Worm (Caenorhabditis elegans) whole organism, L4 larva: ENCODE data around the gene hdl-2.
A peak's percentile ranks its signal among the peaks of the same experiment; 100 is the strongest.

Source experiments
- F49E8.2 ChIP-seq: sonication (generic microtip); optimal IDR thresholded peaks from 2 replicates; lab custom pipeline; 2016; ENCODE audit warnings: missing compliant biosample characterization, mild to moderate bottlenecking, missing genetic modification characterization, borderline replicate concordance
- R02D3.7 ChIP-seq: fragments of 150-350 bp; sonication (generic microtip); optimal IDR thresholded peaks from 3 replicates; lab custom pipeline; 2014; ENCODE audit warnings: missing biosample characterization, missing genetic modification characterization
- Y48G9A.11 ChIP-seq: fragments of 200-800 bp; sonication (Bioruptor generic); IDR thresholded peaks from 2 replicates; pipeline ENCODE4 v1.3.6; 2022; ENCODE audit warnings: missing genetic modification reagents, missing genetic modification characterization, missing compliant biosample characterization
- Y5F2A.4 ChIP-seq: fragments of 200-800 bp; sonication (Bioruptor generic); optimal IDR thresholded peaks from 2 replicates; lab custom pipeline; 2018; ENCODE audit warnings: mild to moderate bottlenecking, missing genetic modification characterization, missing compliant biosample characterization
- Y75B8A.6 ChIP-seq: fragments of 200-800 bp; sonication (Bioruptor generic); IDR thresholded peaks from 2 replicates; pipeline ENCODE4 v1.3.6; 2022; ENCODE audit warnings: missing genetic modification reagents, missing genetic modification characterization, missing compliant biosample characterization
- ZK337.2 ChIP-seq: fragments of 200-800 bp; sonication (Bioruptor generic); IDR thresholded peaks from 2 replicates; pipeline ENCODE4 v1.3.6; 2022; ENCODE audit warnings: missing genetic modification reagents, missing genetic modification characterization, missing compliant biosample characterization
- ZK546.5 ChIP-seq, 2 experiments: sonication (generic microtip); optimal IDR thresholded peaks; 2 replicates each; lab custom pipeline; 2017; ENCODE audit warnings: missing biosample characterization in 2 of 2, missing genetic modification characterization in 2 of 2
- aly-2 ChIP-seq: sonication (generic microtip); optimal IDR thresholded peaks from 2 replicates; lab custom pipeline; 2018; ENCODE audit warnings: missing biosample characterization, missing genetic modification characterization
- arid-1 ChIP-seq: fragments of 200-800 bp; sonication (Bioruptor generic); conservative IDR thresholded peaks from 2 replicates; pipeline ENCODE4 v1.3.6; 2022; ENCODE audit warnings: missing genetic modification reagents, missing genetic modification characterization, missing compliant biosample characterization
- ceh-32 ChIP-seq: sonication (generic microtip); optimal IDR thresholded peaks from 2 replicates; lab custom pipeline; 2016; ENCODE audit warnings: mild to moderate bottlenecking, missing genetic modification characterization, missing compliant biosample characterization; ENCODE audit not compliant: poor library complexity
- ceh-62 ChIP-seq: sonication (generic microtip); optimal IDR thresholded peaks from 2 replicates; lab custom pipeline; 2017; ENCODE audit warnings: missing biosample characterization, missing genetic modification characterization
- ctbp-1 ChIP-seq: fragments of 200-800 bp; sonication (Bioruptor generic); IDR thresholded peaks from 2 replicates; pipeline ENCODE4 v1.3.6; 2022; ENCODE audit warnings: missing genetic modification reagents, missing genetic modification characterization, missing compliant biosample characterization
- daf-19 ChIP-seq: fragments of 200-800 bp; sonication (Bioruptor generic); conservative IDR thresholded peaks from 2 replicates; pipeline ENCODE4 v1.3.6; 2022; ENCODE audit warnings: missing genetic modification characterization, missing compliant biosample characterization
- daf-8 ChIP-seq: fragments of 200-800 bp; sonication (Bioruptor generic); IDR thresholded peaks from 2 replicates; pipeline ENCODE4 v1.3.6; 2022; ENCODE audit warnings: missing genetic modification characterization, missing compliant biosample characterization
- dmd-6 ChIP-seq: fragments of 200-800 bp; sonication (Bioruptor generic); IDR thresholded peaks from 2 replicates; pipeline ENCODE4 v1.3.6; 2022; ENCODE audit warnings: missing genetic modification reagents, missing genetic modification characterization, missing compliant biosample characterization
- dve-1 ChIP-seq: sonication (generic microtip); optimal IDR thresholded peaks from 2 replicates; lab custom pipeline; 2017; ENCODE audit warnings: antibody characterized with exemption, mild to moderate bottlenecking, missing genetic modification characterization, missing compliant biosample characterization; ENCODE audit not compliant: insufficient read depth
- fkh-10 ChIP-seq: fragments of 150-350 bp; optimal IDR thresholded peaks from 2 replicates; lab custom pipeline; 2014; ENCODE audit warnings: missing biosample characterization, missing genetic modification reagents, missing genetic modification characterization
- fos-1 ChIP-seq: fragments of 150-350 bp; optimal IDR thresholded peaks from 2 replicates; lab custom pipeline; 2014; ENCODE audit warnings: missing biosample characterization, missing genetic modification characterization
- hlh-11 ChIP-seq: fragments of 200-800 bp; sonication (Bioruptor generic); optimal IDR thresholded peaks from 2 replicates; lab custom pipeline; 2018; ENCODE audit warnings: mild to moderate bottlenecking, missing genetic modification characterization, missing compliant biosample characterization
- hlh-30 ChIP-seq: sonication (generic microtip); optimal IDR thresholded peaks from 2 replicates; lab custom pipeline; 2017; ENCODE audit warnings: antibody characterized with exemption, mild to moderate bottlenecking, missing genetic modification characterization, missing compliant biosample characterization; ENCODE audit not compliant: insufficient read depth
- hmg-1.1 ChIP-seq: fragments of 200-800 bp; sonication (Bioruptor generic); IDR thresholded peaks from 2 replicates; pipeline ENCODE4 v1.3.6; 2022; ENCODE audit warnings: missing genetic modification reagents, missing genetic modification characterization, missing compliant biosample characterization
- jun-1 ChIP-seq: fragments of 150-350 bp; optimal IDR thresholded peaks from 2 replicates; lab custom pipeline; 2014; ENCODE audit warnings: missing biosample characterization, missing genetic modification reagents, missing genetic modification characterization
- lin-1 ChIP-seq: fragments of 200-800 bp; sonication (Bioruptor generic); IDR thresholded peaks from 2 replicates; pipeline ENCODE4 v1.3.6; 2022; ENCODE audit warnings: missing genetic modification reagents, missing genetic modification characterization, missing compliant biosample characterization
- lin-15B ChIP-seq: fragments of 150-350 bp; sonication (generic microtip); optimal IDR thresholded peaks from 3 replicates; lab custom pipeline; 2014; ENCODE audit warnings: missing biosample characterization, missing genetic modification characterization
- lin-38 ChIP-seq: fragments of 200-800 bp; sonication (Bioruptor generic); IDR thresholded peaks from 2 replicates; pipeline ENCODE4 v1.3.6; 2022; ENCODE audit warnings: missing genetic modification reagents, missing genetic modification characterization, missing compliant biosample characterization
- lir-3 ChIP-seq: sonication (generic microtip); optimal IDR thresholded peaks from 2 replicates; lab custom pipeline; 2016; ENCODE audit warnings: mild to moderate bottlenecking, missing genetic modification characterization, missing compliant biosample characterization
- lsy-2 ChIP-seq, 2 experiments: fragments of 150-350 bp in 1 of 2; sonication (generic microtip) in 1 of 2; optimal IDR thresholded peaks; 2 replicates each; lab custom pipeline; 2014 to 2017; ENCODE audit warnings: missing biosample characterization in 2 of 2, missing genetic modification characterization in 2 of 2
- mdt-29 ChIP-seq: fragments of 200-800 bp; sonication (Bioruptor generic); IDR thresholded peaks from 2 replicates; pipeline ENCODE4 v1.3.6; 2022; ENCODE audit warnings: missing genetic modification reagents, missing genetic modification characterization, missing compliant biosample characterization
- mes-2 ChIP-seq: sonication (generic microtip); optimal IDR thresholded peaks from 2 replicates; lab custom pipeline; 2016; ENCODE audit warnings: missing genotype, mild to moderate bottlenecking, missing genetic modification characterization, missing compliant biosample characterization; ENCODE audit not compliant: poor library complexity, severe bottlenecking
- nhr-10 ChIP-seq: fragments of 150-350 bp; optimal IDR thresholded peaks from 2 replicates; lab custom pipeline; 2014; ENCODE audit warnings: missing biosample characterization, missing genetic modification characterization
- nhr-102 ChIP-seq: sonication (generic microtip); optimal IDR thresholded peaks from 2 replicates; lab custom pipeline; 2016; ENCODE audit warnings: mild to moderate bottlenecking, missing genetic modification characterization, moderate library complexity, missing compliant biosample characterization
- nhr-28 ChIP-seq: fragments of 150-350 bp; optimal IDR thresholded peaks from 2 replicates; lab custom pipeline; 2014; ENCODE audit warnings: missing biosample characterization, missing genetic modification characterization
- nhr-76 ChIP-seq: fragments of 150-350 bp; optimal IDR thresholded peaks from 2 replicates; lab custom pipeline; 2014; ENCODE audit warnings: missing biosample characterization, missing genetic modification characterization
- pha-4 ChIP-seq, 2 experiments: fragments of 150-350 bp in 1 of 2; fragments of 200-800 bp in 1 of 2; sonication (Bioruptor generic) in 1 of 2; IDR thresholded peaks in 1 of 2; optimal IDR thresholded peaks in 1 of 2; 2 replicates each; pipeline versions ENCODE4 v1.3.6 to Lab custom; 2014 to 2022; ENCODE audit warnings: missing genetic modification characterization in 2 of 2, missing genetic modification reagents in 2 of 2, missing biosample characterization in 1 of 2, missing compliant biosample characterization in 1 of 2
- php-3 ChIP-seq: fragments of 200-800 bp; sonication (Bioruptor generic); IDR thresholded peaks from 2 replicates; pipeline ENCODE4 v1.3.6; 2022; ENCODE audit warnings: missing genetic modification reagents, missing genetic modification characterization, missing compliant biosample characterization
- pqm-1 ChIP-seq: sonication (generic microtip); optimal IDR thresholded peaks from 2 replicates; lab custom pipeline; 2017; ENCODE audit warnings: missing biosample characterization, missing genetic modification characterization
- sdz-12 ChIP-seq: fragments of 200-800 bp; sonication (Bioruptor generic); optimal IDR thresholded peaks from 2 replicates; lab custom pipeline; 2018; ENCODE audit warnings: mild to moderate bottlenecking, missing genetic modification characterization, missing compliant biosample characterization
- skn-1 ChIP-seq: fragments of 150-350 bp; optimal IDR thresholded peaks from 2 replicates; lab custom pipeline; 2014; ENCODE audit warnings: missing biosample characterization, missing genetic modification characterization
- snpc-4 ChIP-seq: fragments of 150-350 bp; optimal IDR thresholded peaks from 2 replicates; lab custom pipeline; 2014; ENCODE audit warnings: missing biosample characterization, missing genetic modification characterization
- spr-1 ChIP-seq: sonication (generic microtip); optimal IDR thresholded peaks from 2 replicates; lab custom pipeline; 2016; ENCODE audit warnings: mild to moderate bottlenecking, missing genetic modification characterization, missing compliant biosample characterization
- tra-1 ChIP-seq: fragments of 200-800 bp; sonication (Bioruptor generic); IDR thresholded peaks from 2 replicates; pipeline ENCODE4 v1.3.6; 2022; ENCODE audit warnings: missing genetic modification reagents, missing genetic modification characterization, missing compliant biosample characterization
- zag-1 ChIP-seq: fragments of 150-350 bp; optimal IDR thresholded peaks from 2 replicates; lab custom pipeline; 2014; ENCODE audit warnings: missing biosample characterization, missing genetic modification characterization
- zfp-3 ChIP-seq: fragments of 200-800 bp; sonication (Bioruptor generic); conservative IDR thresholded peaks from 2 replicates; pipeline ENCODE4 v1.3.6; 2022; ENCODE audit warnings: missing genetic modification reagents, missing genetic modification characterization, missing compliant biosample characterization
- zip-2 ChIP-seq: fragments of 150-350 bp; optimal IDR thresholded peaks from 2 replicates; lab custom pipeline; 2014; ENCODE audit warnings: missing biosample characterization, missing genetic modification characterization

hdl-2 gene

ce11 chrIV:8840161-8840765 is 33.7 kb upstream of the hdl-2 start, which contains the start of the genes T28C6.11 and T11B7.1:
Gene T28C6.11, minus strand, starts transcription at chrIV:8840261.
Gene T11B7.1, plus strand, starts transcription at chrIV:8840715.
- no peak for TF ChIP-seq daf-19
- no peak for TF ChIP-seq fos-1 (tag; lab: Kevin White, UChicago)
- TF ChIP-seq lsy-2 (tag; optimal IDR thresholded peaks at IDR 0.05; lab: Kevin White, UChicago), result no peak
- no peak for TF ChIP-seq ctbp-1 (GFP tag; lab: Robert Waterston, UW)
- TF ChIP-seq lin-38 (GFP tag; lab: Robert Waterston, UW), result no peak
- no peak for TF ChIP-seq sdz-12 (GFP tag; lab: Kevin White, UChicago)
- TF ChIP-seq R02D3.7 (tag; lab: Kevin White, UChicago), result no peak
- no peak for TF ChIP-seq nhr-28 (tag; lab: Kevin White, UChicago)

- TF ChIP-seq Y75B8A.6 (GFP tag; lab: Robert Waterston, UW) (no peak), ceh-32 (tag; lab: Kevin White, UChicago) (no peak), skn-1 (tag; lab: Kevin White, UChicago) (no peak), pha-4 (GFP tag; IDR thresholded peaks at IDR 0.05; lab: Robert Waterston, UW) (no peak), pha-4 (tag; optimal IDR thresholded peaks at IDR 0.05; lab: Kevin White, UChicago) (no peak), php-3 (no peak), arid-1 (no peak), aly-2 (tag; lab: Kevin White, UChicago) (no peak), zfp-3 (GFP tag; lab: Robert Waterston, UW) (no peak), ctbp-1 (GFP tag; lab: Robert Waterston, UW) (no peak), lin-1 (GFP tag; lab: Robert Waterston, UW) (no peak), spr-1 (tag; lab: Kevin White, UChicago) (no peak), Y5F2A.4 (GFP tag; lab: Kevin White, UChicago) (no peak), zag-1 (tag; lab: Kevin White, UChicago) (no peak), mes-2 (tag; lab: Kevin White, UChicago) (no peak), zip-2 (tag; lab: Kevin White, UChicago) (no peak)
Observed at ce11 chrIV:8844457-8844856, 29.5 kb upstream of the hdl-2 start, which contains the start of gene T11B7.2. Gene T11B7.2, minus strand, starts transcription at chrIV:8844557.

ce11 chrIV:8845922-8846321 is 28.0 kb upstream of the hdl-2 start:
- TF ChIP-seq hlh-11, result peak; percentile 36
- no peak for TF ChIP-seq Y5F2A.4 (GFP tag; lab: Kevin White, UChicago)
- TF ChIP-seq F49E8.2, result no peak
- TF ChIP-seq Y48G9A.11 (GFP tag; lab: Robert Waterston, UW), result no peak
- TF ChIP-seq pha-4 (GFP tag; IDR thresholded peaks at IDR 0.05; lab: Robert Waterston, UW), result no peak
- TF ChIP-seq pha-4 (tag; optimal IDR thresholded peaks at IDR 0.05; lab: Kevin White, UChicago), result no peak
- TF ChIP-seq lin-15B, result no peak
- TF ChIP-seq lin-1 (GFP tag; lab: Robert Waterston, UW), result no peak
- TF ChIP-seq nhr-10, result no peak
- no peak for TF ChIP-seq tra-1
- TF ChIP-seq ZK546.5 (tag; optimal IDR thresholded peaks at IDR 0.05; lab: Kevin White, UChicago), result no peak
- TF ChIP-seq pqm-1 (tag; lab: Kevin White, UChicago), result peak; percentile 94
- no peak for TF ChIP-seq hmg-1.1 (GFP tag; lab: Robert Waterston, UW)
- TF ChIP-seq ceh-62 (tag; lab: Kevin White, UChicago), result no peak
- no peak for TF ChIP-seq fkh-10
- no peak for TF ChIP-seq ZK337.2 (GFP tag; lab: Robert Waterston, UW)
- no peak for TF ChIP-seq nhr-76 (tag; lab: Kevin White, UChicago)
- TF ChIP-seq aly-2 (tag; lab: Kevin White, UChicago), result no peak
- TF ChIP-seq dmd-6 (GFP tag; lab: Robert Waterston, UW), result peak; percentile 39; the same call in 1 of the 2 replicates
- peak; percentile 32 for TF ChIP-seq dve-1 (tag; lab: Kevin White, UChicago)
- no peak for TF ChIP-seq zag-1 (tag; lab: Kevin White, UChicago)
- no peak for TF ChIP-seq nhr-102 (tag; lab: Kevin White, UChicago)
- no peak for TF ChIP-seq snpc-4 (tag; lab: Kevin White, UChicago)
- no peak for TF ChIP-seq jun-1
- no peak for TF ChIP-seq sdz-12 (GFP tag; lab: Kevin White, UChicago)
- no peak for TF ChIP-seq daf-8 (GFP tag; lab: Robert Waterston, UW)
- no peak for TF ChIP-seq daf-19
- peak; percentile 62 for TF ChIP-seq nhr-28 (tag; lab: Kevin White, UChicago)
- no peak for TF ChIP-seq lir-3
- no peak for TF ChIP-seq hlh-30 (tag; lab: Kevin White, UChicago)
- TF ChIP-seq mdt-29 (GFP tag; lab: Robert Waterston, UW), result no peak
- TF ChIP-seq zip-2 (tag; lab: Kevin White, UChicago), result no peak
- no peak for TF ChIP-seq mes-2 (tag; lab: Kevin White, UChicago)
- TF ChIP-seq lsy-2 (tag; optimal IDR thresholded peaks at IDR 0.05; lab: Kevin White, UChicago), result no peak
